Worm (Caenorhabditis elegans) whole organism, young adult: Measurements from ENCODE around the gene R12C12.7.

Source experiments
- C06A6.2 ChIP-seq: fragments of 200-800 bp; sonication (Bioruptor generic); conservative IDR thresholded peaks from 2 replicates; pipeline ENCODE4 v1.3.6; 2022; ENCODE audit warnings: missing genetic modification characterization, missing compliant biosample characterization
- D2030.7 ChIP-seq: fragments of 200-800 bp; sonication (Bioruptor generic); IDR thresholded peaks from 2 replicates; pipeline ENCODE4 v1.3.6; 2022; ENCODE audit warnings: missing genetic modification reagents, missing genetic modification characterization, missing compliant biosample characterization
- F39B2.1 ChIP-seq: fragments of 200-800 bp; sonication (Bioruptor generic); IDR thresholded peaks from 2 replicates; pipeline ENCODE4 v1.3.6; 2022; ENCODE audit warnings: missing genetic modification reagents, missing genetic modification characterization, missing compliant biosample characterization
- K11D2.4 ChIP-seq: fragments of 200-800 bp; sonication (Bioruptor generic); IDR thresholded peaks from 2 replicates; pipeline ENCODE4 v1.3.6; 2022; ENCODE audit warnings: missing genetic modification reagents, missing genetic modification characterization, missing compliant biosample characterization
- Y53G8AR.9 ChIP-seq: fragments of 200-800 bp; sonication (Bioruptor generic); conservative IDR thresholded peaks from 2 replicates; pipeline ENCODE4 v1.3.6; 2022; ENCODE audit warnings: missing genetic modification reagents, missing genetic modification characterization, missing compliant biosample characterization
- Y56A3A.18 ChIP-seq: fragments of 200-800 bp; sonication (Bioruptor generic); IDR thresholded peaks from 2 replicates; pipeline ENCODE4 v1.3.6; 2022; ENCODE audit warnings: missing genetic modification reagents, missing genetic modification characterization, missing compliant biosample characterization
- Y79H2A.3 ChIP-seq: fragments of 200-800 bp; sonication (Bioruptor generic); conservative IDR thresholded peaks from 2 replicates; pipeline ENCODE4 v1.3.6; 2022; ENCODE audit warnings: missing genetic modification reagents, missing genetic modification characterization, missing compliant biosample characterization
- akir-1 ChIP-seq: fragments of 200-800 bp; sonication (Bioruptor generic); optimal IDR thresholded peaks from 2 replicates; lab custom pipeline; 2018; ENCODE audit warnings: mild to moderate bottlenecking, missing genetic modification characterization, moderate library complexity, missing compliant biosample characterization
- atf-7 ChIP-seq: sonication (generic microtip); optimal IDR thresholded peaks from 2 replicates; lab custom pipeline; 2017; ENCODE audit warnings: mild to moderate bottlenecking, missing genetic modification characterization, missing compliant biosample characterization
- attf-3 ChIP-seq: fragments of 200-800 bp; sonication (Bioruptor generic); conservative IDR thresholded peaks from 2 replicates; pipeline ENCODE4 v1.3.6; 2022; ENCODE audit warnings: missing genetic modification reagents, missing genetic modification characterization, missing compliant biosample characterization
- ccch-3 ChIP-seq: fragments of 200-800 bp; sonication (Bioruptor generic); optimal IDR thresholded peaks from 2 replicates; lab custom pipeline; 2018; ENCODE audit warnings: mild to moderate bottlenecking, missing genetic modification characterization, missing compliant biosample characterization
- ceh-91 ChIP-seq: fragments of 200-800 bp; sonication (Bioruptor generic); IDR thresholded peaks from 2 replicates; pipeline ENCODE4 v1.3.6; 2022; ENCODE audit warnings: missing genetic modification reagents, missing genetic modification characterization, missing compliant biosample characterization
- dpl-1 ChIP-seq: fragments of 150-350 bp; optimal IDR thresholded peaks from 2 replicates; lab custom pipeline; 2014; ENCODE audit warnings: missing biosample characterization, missing genetic modification reagents, missing genetic modification characterization
- egrh-3 ChIP-seq: fragments of 200-800 bp; sonication (Bioruptor generic); IDR thresholded peaks from 2 replicates; pipeline ENCODE4 v1.3.6; 2022; ENCODE audit warnings: missing genetic modification reagents, missing genetic modification characterization, missing compliant biosample characterization
- ets-4 ChIP-seq: fragments of 200-800 bp; sonication (Bioruptor generic); optimal IDR thresholded peaks from 2 replicates; lab custom pipeline; 2018; ENCODE audit warnings: mild to moderate bottlenecking, missing genetic modification characterization, missing compliant biosample characterization
- him-1 ChIP-seq: sonication (generic microtip); optimal IDR thresholded peaks from 2 replicates; lab custom pipeline; 2016; ENCODE audit warnings: missing genotype, missing genetic modification reagents, missing genetic modification characterization, missing compliant biosample characterization
- hlh-26 ChIP-seq: fragments of 200-800 bp; sonication (Bioruptor generic); conservative IDR thresholded peaks from 2 replicates; pipeline ENCODE4 v1.3.6; 2022; ENCODE audit warnings: missing genetic modification reagents, missing genetic modification characterization, missing compliant biosample characterization
- lin-26 ChIP-seq: fragments of 200-800 bp; sonication (Bioruptor generic); IDR thresholded peaks from 2 replicates; pipeline ENCODE4 v1.3.6; 2022; ENCODE audit warnings: missing genetic modification reagents, missing genetic modification characterization, missing compliant biosample characterization
- lin-40 ChIP-seq: sonication (generic microtip); optimal IDR thresholded peaks from 2 replicates; lab custom pipeline; 2016; ENCODE audit warnings: missing genetic modification characterization, mild to moderate bottlenecking, missing compliant biosample characterization, missing genotype, missing genetic modification reagents
- lir-1 ChIP-seq: fragments of 200-800 bp; sonication (Bioruptor generic); conservative IDR thresholded peaks from 2 replicates; pipeline ENCODE4 v1.3.6; 2022; ENCODE audit warnings: missing genetic modification reagents, missing genetic modification characterization, missing compliant biosample characterization
- lsl-1 ChIP-seq: fragments of 200-800 bp; sonication (Bioruptor generic); optimal IDR thresholded peaks from 2 replicates; lab custom pipeline; 2018; ENCODE audit warnings: mild to moderate bottlenecking, missing genetic modification characterization, moderate library complexity, missing compliant biosample characterization
- mcd-1 ChIP-seq: fragments of 200-800 bp; sonication (Bioruptor generic); IDR thresholded peaks from 2 replicates; pipeline ENCODE4 v1.3.6; 2022; ENCODE audit warnings: missing genetic modification reagents, missing genetic modification characterization, missing compliant biosample characterization
- nhr-120 ChIP-seq: fragments of 200-800 bp; sonication (Bioruptor generic); IDR thresholded peaks from 2 replicates; pipeline ENCODE4 v1.3.6; 2022; ENCODE audit warnings: missing genetic modification characterization, missing compliant biosample characterization
- nhr-80 ChIP-seq: sonication (generic microtip); optimal IDR thresholded peaks from 2 replicates; lab custom pipeline; 2016; ENCODE audit warnings: missing genetic modification characterization, missing compliant biosample characterization
- nhr-90 ChIP-seq: sonication (generic microtip); optimal IDR thresholded peaks from 2 replicates; lab custom pipeline; 2016; ENCODE audit warnings: missing genotype, mild to moderate bottlenecking, missing genetic modification characterization, missing compliant biosample characterization
- rpc-1 ChIP-seq, 2 experiments: fragments of 150-350 bp in 1 of 2; sonication (generic microtip) in 1 of 2; optimal IDR thresholded peaks; 2 replicates each; lab custom pipeline; 2014 to 2018; ENCODE audit warnings: missing biosample characterization in 1 of 2, missing genetic modification characterization in 1 of 2, missing genetic modification reagents in 1 of 2, missing genotype in 1 of 2
- zim-3 ChIP-seq: sonication (generic microtip); optimal IDR thresholded peaks from 2 replicates; lab custom pipeline; 2017; ENCODE audit warnings: mild to moderate bottlenecking, missing genetic modification characterization, moderate library complexity, missing compliant biosample characterization
- ztf-22 ChIP-seq: fragments of 200-800 bp; sonication (Bioruptor generic); optimal IDR thresholded peaks from 2 replicates; lab custom pipeline; 2018; ENCODE audit warnings: mild to moderate bottlenecking, missing genetic modification characterization, moderate library complexity, missing compliant biosample characterization
- ztf-28 ChIP-seq: fragments of 200-800 bp; sonication (Bioruptor generic); IDR thresholded peaks from 2 replicates; pipeline ENCODE4 v1.3.6; 2022; ENCODE audit warnings: missing genetic modification reagents, missing genetic modification characterization, missing compliant biosample characterization
- ztf-6 ChIP-seq: fragments of 200-800 bp; sonication (Bioruptor generic); IDR thresholded peaks from 2 replicates; pipeline ENCODE4 v1.3.6; 2022; ENCODE audit warnings: missing genetic modification reagents, missing genetic modification characterization, missing compliant biosample characterization

R12C12.7 gene

ce11 chrII:6043166-6043565 lies 12.6 kb downstream of the R12C12.7 start, which contains the start of gene R12C12.10:
R12C12.10 (minus strand) TSS chrII:6043266.
- TF ChIP-seq C06A6.2 (GFP tag; lab: Robert Waterston, UW): no peak

ce11 chrII:6031106-6031505 lies 24.7 kb downstream of the R12C12.7 start, which contains the start of gene frpr-16:
frpr-16 (minus strand) TSS chrII:6031206.
- no peak for TF ChIP-seq atf-7 (tag; lab: Kevin White, UChicago)
- no peak for TF ChIP-seq rpc-1 (optimal IDR thresholded peaks at IDR 0.05; lab: Kevin White, UChicago)
- no peak for TF ChIP-seq rpc-1 (tag; optimal IDR thresholded peaks at IDR 0.05; lab: Kevin White, UChicago)
- no peak for TF ChIP-seq F39B2.1 (GFP tag; lab: Robert Waterston, UW)

ce11 chrII:6028594-6029141 lies 27.1 kb downstream of the R12C12.7 start:
- TF ChIP-seq K11D2.4 (GFP tag; lab: Robert Waterston, UW) (no peak), Y56A3A.18 (GFP tag; lab: Robert Waterston, UW) (no peak), akir-1 (GFP tag; lab: Kevin White, UChicago) (no peak), ccch-3 (no peak), ztf-28 (no peak), attf-3 (GFP tag; lab: Robert Waterston, UW) (no peak), mcd-1 (GFP tag; lab: Robert Waterston, UW) (no peak), lir-1 (GFP tag; lab: Robert Waterston, UW) (no peak), him-1 (tag; lab: Kevin White, UChicago) (no peak), Y79H2A.3 (GFP tag; lab: Robert Waterston, UW) (no peak), nhr-120 (no peak), dpl-1 (GFP tag; lab: Kevin White, UChicago) (no peak), egrh-3 (GFP tag; lab: Robert Waterston, UW) (no peak), Y53G8AR.9 (no peak), zim-3 (tag; lab: Kevin White, UChicago) (no peak), ztf-6 (no peak), lin-26 (GFP tag; lab: Robert Waterston, UW) (no peak), D2030.7 (GFP tag; lab: Robert Waterston, UW) (no peak)
- TF ChIP-seq, all 124 proteins: peak for 0

- TF ChIP-seq ztf-22 (GFP tag; lab: Kevin White, UChicago) (peak; percentile 17), lin-40 (peak; percentile 22), lsl-1 (GFP tag; lab: Kevin White, UChicago) (no peak), ets-4 (peak; percentile 91), nhr-80 (tag; lab: Kevin White, UChicago) (peak; percentile 94), hlh-26 (GFP tag; lab: Robert Waterston, UW) (no peak), atf-7 (tag; lab: Kevin White, UChicago) (peak; percentile 33), C06A6.2 (GFP tag; lab: Robert Waterston, UW) (no peak), Y79H2A.3 (GFP tag; lab: Robert Waterston, UW) (no peak), ceh-91 (no peak)
These were observed 29.1 kb downstream of the R12C12.7 start for ce11 chrII:6026646-6027045.

ce11 chrII:6025647-6026046 lies 30.1 kb downstream of the R12C12.7 start:
- TF ChIP-seq nhr-90 (tag; lab: Kevin White, UChicago) (no peak), nhr-80 (tag; lab: Kevin White, UChicago) (peak; percentile 40)
- TF ChIP-seq, all 124 proteins: peak for 1
